In the genomic region with DNA sequence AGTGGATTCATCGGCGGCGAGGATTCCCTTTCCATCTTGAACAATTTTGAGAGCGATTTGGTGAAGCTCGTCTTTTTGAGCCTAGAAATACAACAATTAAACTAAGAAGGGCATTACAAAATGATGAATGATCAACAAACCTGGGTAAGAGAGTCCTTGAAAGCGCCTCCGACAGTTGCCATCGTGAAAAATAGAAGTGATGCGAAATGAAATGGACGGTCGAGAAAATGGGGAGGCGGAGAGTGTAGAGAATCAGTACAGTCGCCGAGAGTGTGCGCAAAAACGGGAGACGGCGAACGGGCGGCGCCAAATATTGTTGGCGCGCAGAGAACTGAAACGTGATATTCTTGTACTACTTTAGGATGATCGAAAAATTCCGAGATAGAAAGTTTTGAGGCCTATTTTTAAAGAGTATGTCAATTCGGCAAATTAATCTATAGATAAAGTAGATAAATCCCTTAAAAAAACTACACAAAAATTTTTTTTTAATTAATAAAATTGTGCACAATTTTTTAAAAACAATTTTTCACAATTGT, we compare ENCODE assay signal across 2 worm cellular contexts.
TF ChIP-seq lines count a peak whose summit lies in the region.

A gene (minus strand): TSS at position 486 of the 536 bp plus-strand sequence.

TF ChIP-seq in whole organism, L4 larva, 104 proteins besides CTCF, POLR2A, EP300 and RAD21 (continued from another document):
- TF ChIP-seq nhr-111 (GFP tag; optimal IDR thresholded peaks at IDR 0.05; lab: Kevin White, UChicago): no peak
- no peak for TF ChIP-seq nhr-10 (tag; optimal IDR thresholded peaks at IDR 0.05; lab: Kevin White, UChicago)
- no peak for TF ChIP-seq lir-3 (tag; optimal IDR thresholded peaks at IDR 0.05; lab: Kevin White, UChicago)
- no peak for TF ChIP-seq tag-97 (GFP tag; IDR thresholded peaks at IDR 0.05; lab: Robert Waterston, UW)
- no peak for TF ChIP-seq daf-8 (GFP tag; IDR thresholded peaks at IDR 0.05; lab: Robert Waterston, UW)
- TF ChIP-seq tra-1 (GFP tag; IDR thresholded peaks at IDR 0.05; lab: Robert Waterston, UW): 0 out of 2 replicates have a peak, but pooled peaks have one; percentile 11
- no peak for TF ChIP-seq ztf-7 (tag; optimal IDR thresholded peaks at IDR 0.05; lab: Kevin White, UChicago)
- TF ChIP-seq php-3 (GFP tag; IDR thresholded peaks at IDR 0.05; lab: Robert Waterston, UW): no peak
- TF ChIP-seq duxl-1 (tag; optimal IDR thresholded peaks at IDR 0.05; lab: Kevin White, UChicago; ENCODE audit: poor library complexity): no peak
- peak; percentile 46 for TF ChIP-seq mep-1 (tag; optimal IDR thresholded peaks at IDR 0.05; lab: Kevin White, UChicago)
- TF ChIP-seq daf-12 (tag; optimal IDR thresholded peaks at IDR 0.05; lab: Kevin White, UChicago): no peak
- no peak for TF ChIP-seq nhr-42 (GFP tag; IDR thresholded peaks at IDR 0.05; lab: Robert Waterston, UW)
- TF ChIP-seq nhr-102 (tag; optimal IDR thresholded peaks at IDR 0.05; lab: Kevin White, UChicago): no peak
- TF ChIP-seq F26F4.8 (GFP tag; conservative IDR thresholded peaks at IDR 0.05; lab: Robert Waterston, UW): no peak
- no peak for TF ChIP-seq F37D6.2 (tag; optimal IDR thresholded peaks at IDR 0.05; lab: Kevin White, UChicago)
- no peak for TF ChIP-seq rbr-2 (tag; optimal IDR thresholded peaks at IDR 0.05; lab: Kevin White, UChicago)
- no peak for TF ChIP-seq arid-1 (GFP tag; conservative IDR thresholded peaks at IDR 0.05; lab: Robert Waterston, UW)
- TF ChIP-seq mxl-3 (GFP tag; optimal IDR thresholded peaks at IDR 0.05; lab: Kevin White, UChicago): peak; percentile 43
- no peak for TF ChIP-seq lin-1 (GFP tag; IDR thresholded peaks at IDR 0.05; lab: Robert Waterston, UW)
- TF ChIP-seq pqm-1 (tag; optimal IDR thresholded peaks at IDR 0.05; lab: Kevin White, UChicago): no peak
- no peak for TF ChIP-seq gei-8 (GFP tag; optimal IDR thresholded peaks at IDR 0.05; lab: Kevin White, UChicago)
- TF ChIP-seq snpc-4 (tag; optimal IDR thresholded peaks at IDR 0.05; lab: Kevin White, UChicago): no peak
- TF ChIP-seq unc-62 (GFP tag; optimal IDR thresholded peaks at IDR 0.05 in 1 of 2; lab: Kevin White, UChicago): peak in 1 of 2 experiments; percentile 96
- TF ChIP-seq unc-62 (tag; optimal IDR thresholded peaks at IDR 0.05; lab: Kevin White, UChicago): no peak
- TF ChIP-seq ceh-62 (tag; optimal IDR thresholded peaks at IDR 0.05; lab: Kevin White, UChicago): no peak
- no peak for TF ChIP-seq lin-15B (tag; optimal IDR thresholded peaks at IDR 0.05; lab: Kevin White, UChicago)
- peak; percentile 63 for TF ChIP-seq unc-130 (GFP tag; optimal IDR thresholded peaks at IDR 0.05; lab: Kevin White, UChicago)
- TF ChIP-seq T20F7.1 (GFP tag; optimal IDR thresholded peaks at IDR 0.05; lab: Kevin White, UChicago): no peak
- no peak for TF ChIP-seq daf-16 (GFP tag; optimal IDR thresholded peaks at IDR 0.05; lab: Kevin White, UChicago)
- no peak for TF ChIP-seq daf-16 (tag; optimal IDR thresholded peaks at IDR 0.05; lab: Kevin White, UChicago)

TF ChIP-seq in whole organism, young adult, 124 proteins besides CTCF, POLR2A, EP300 and RAD21 (continued from another document):
- TF ChIP-seq zfh-2 (GFP tag; conservative IDR thresholded peaks at IDR 0.05; lab: Robert Waterston, UW): peak; percentile 72; the same call in 1 of the 2 replicates
- no peak for TF ChIP-seq snpc-4 (GFP tag; optimal IDR thresholded peaks at IDR 0.05; lab: Kevin White, UChicago)
- peak in 2 of 4 experiments; percentile 39 to 42 for TF ChIP-seq snpc-4 (tag; optimal IDR thresholded peaks at IDR 0.05; lab: Kevin White, UChicago)
- TF ChIP-seq ztf-26 (tag; optimal IDR thresholded peaks at IDR 0.05; lab: Kevin White, UChicago): peak; percentile 25
- peak; percentile 55 for TF ChIP-seq tbp1 (GFP tag; optimal IDR thresholded peaks at IDR 0.05; lab: Kevin White, UChicago)
- TF ChIP-seq aptf-2 (GFP tag; conservative IDR thresholded peaks at IDR 0.05; lab: Robert Waterston, UW): peak; percentile 70
- peak; percentile 50; the same call in 1 of the 2 replicates for TF ChIP-seq egrh-3 (GFP tag; IDR thresholded peaks at IDR 0.05; lab: Robert Waterston, UW)
- TF ChIP-seq athp-1 (tag; optimal IDR thresholded peaks at IDR 0.05; lab: Kevin White, UChicago): peak; percentile 36
- TF ChIP-seq madf-3 (GFP tag; IDR thresholded peaks at IDR 0.05; lab: Robert Waterston, UW): peak; percentile 92
- TF ChIP-seq sptf-2 (GFP tag; optimal IDR thresholded peaks at IDR 0.05; lab: Kevin White, UChicago): no peak
- TF ChIP-seq him-1 (tag; optimal IDR thresholded peaks at IDR 0.05; lab: Kevin White, UChicago): no peak
- TF ChIP-seq hrde-1 (tag; optimal IDR thresholded peaks at IDR 0.05; lab: Kevin White, UChicago; ENCODE audit: borderline replicate concordance): no peak
- TF ChIP-seq die-1 (tag; optimal IDR thresholded peaks at IDR 0.05; lab: Kevin White, UChicago): no peak
